Fruit fly (Drosophila melanogaster) whole organism, embryonic: Measurements from ENCODE around the gene CG5498.

Experiments
- B-H1 ChIP-seq: fragments of 200-800 bp; sonication (Bioruptor generic); IDR thresholded peaks from 3 replicates; pipeline ENCODE4 v1.3.6; 2022; ENCODE audit warnings: missing biosample characterization, missing genetic modification characterization
- CG1024 ChIP-seq: fragments of 200-800 bp; sonication (Bioruptor generic); IDR thresholded peaks from 2 replicates; pipeline ENCODE4 v1.3.6; 2022; ENCODE audit warnings: missing biosample characterization, missing genetic modification characterization
- CG12769 ChIP-seq: fragments of 200-800 bp; sonication (Bioruptor generic); optimal IDR thresholded peaks from 2 replicates; lab custom pipeline; 2019; ENCODE audit warnings: missing biosample characterization, mild to moderate bottlenecking, missing genetic modification characterization, moderate library complexity
- CG13894 ChIP-seq: fragments of 200-800 bp; sonication (Bioruptor generic); optimal IDR thresholded peaks from 3 replicates; lab custom pipeline; 2018; ENCODE audit warnings: missing biosample characterization, mild to moderate bottlenecking, missing genetic modification characterization, moderate library complexity
- CG15514 ChIP-seq: fragments of 200-800 bp; sonication (Bioruptor generic); optimal IDR thresholded peaks from 3 replicates; lab custom pipeline; 2017; ENCODE audit warnings: missing biosample characterization, missing genetic modification characterization, mild to moderate bottlenecking, moderate library complexity, missing genetic modification reagents
- CG15601 ChIP-seq: fragments of 200-800 bp; sonication (Bioruptor generic); optimal IDR thresholded peaks from 3 replicates; lab custom pipeline; 2019; ENCODE audit warnings: missing biosample characterization, mild to moderate bottlenecking, missing genetic modification characterization, moderate library complexity
- CG1602 ChIP-seq: fragments of 200-800 bp; sonication (Bioruptor generic); optimal IDR thresholded peaks from 3 replicates; lab custom pipeline; 2016; ENCODE audit warnings: missing biosample characterization, missing genetic modification characterization
- CG18599 ChIP-seq: fragments of 200-800 bp; sonication (Bioruptor generic); optimal IDR thresholded peaks from 3 replicates; lab custom pipeline; 2017; ENCODE audit warnings: missing biosample characterization, missing genetic modification characterization, mild to moderate bottlenecking, moderate library complexity, missing genetic modification reagents
- CG2199 ChIP-seq: fragments of 200-800 bp; sonication (Bioruptor generic); IDR thresholded peaks from 3 replicates; pipeline ENCODE4 v1.3.6; 2022; ENCODE audit warnings: missing biosample characterization, missing genetic modification characterization
- CG31224 ChIP-seq: fragments of 200-800 bp; sonication (Bioruptor generic); IDR thresholded peaks from 2 replicates; pipeline ENCODE4 v1.3.6; 2022; ENCODE audit warnings: missing biosample characterization, missing genetic modification characterization
- CG34376 ChIP-seq: fragments of 200-800 bp; sonication (Bioruptor generic); optimal IDR thresholded peaks from 2 replicates; lab custom pipeline; 2018; ENCODE audit warnings: missing biosample characterization, mild to moderate bottlenecking, missing genetic modification characterization
- CG3838 ChIP-seq: fragments of 200-800 bp; sonication (Bioruptor generic); optimal IDR thresholded peaks from 3 replicates; lab custom pipeline; 2016; ENCODE audit warnings: missing biosample characterization, missing genetic modification characterization
- CG5245 ChIP-seq: fragments of 200-800 bp; sonication (Bioruptor generic); optimal IDR thresholded peaks from 3 replicates; lab custom pipeline; 2016; ENCODE audit warnings: missing biosample characterization, missing genetic modification characterization
- CG8290 ChIP-seq, 3 experiments: fragments of 200-800 bp; sonication (Bioruptor generic); optimal IDR thresholded peaks; 2 replicates each; lab custom pipeline; 2016 to 2019; ENCODE audit warnings: missing biosample characterization in 3 of 3, missing genetic modification characterization in 3 of 3, mild to moderate bottlenecking in 2 of 3, moderate library complexity in 1 of 3
- CrebB ChIP-seq: fragments of 200-800 bp; sonication (Bioruptor generic); optimal IDR thresholded peaks from 3 replicates; lab custom pipeline; 2018; ENCODE audit warnings: missing biosample characterization, mild to moderate bottlenecking, missing genetic modification characterization
- Deaf1 ChIP-seq: fragments of 200-800 bp; optimal IDR thresholded peaks from 3 replicates; lab custom pipeline; 2019; ENCODE audit warnings: missing biosample characterization, mild to moderate bottlenecking, missing genetic modification characterization, moderate library complexity
- E2f2 ChIP-seq: fragments of 200-800 bp; sonication (Bioruptor generic); IDR thresholded peaks from 2 replicates; pipeline ENCODE4 v1.3.6; 2022; ENCODE audit warnings: missing biosample characterization, missing genetic modification characterization
- Eip74EF ChIP-seq, 2 experiments: fragments of 200-800 bp in 1 of 2; fragments of >200 bp in 1 of 2; sonication (Bioruptor generic) in 1 of 2; optimal IDR thresholded peaks; 2 replicates each; lab custom pipeline; 2017 to 2019; ENCODE audit warnings: missing biosample characterization in 2 of 2, missing genetic modification characterization in 2 of 2, mild to moderate bottlenecking in 1 of 2, moderate library complexity in 1 of 2
- GATAe ChIP-seq: fragments of 200-800 bp; sonication (Bioruptor generic); conservative IDR thresholded peaks from 2 replicates; pipeline ENCODE4 v1.3.6; 2022; ENCODE audit warnings: missing biosample characterization, missing genetic modification characterization
- Gsc ChIP-seq: fragments of 200-800 bp; sonication (Bioruptor generic); IDR thresholded peaks from 2 replicates; pipeline ENCODE4 v1.3.6; 2022; ENCODE audit warnings: missing biosample characterization, missing genetic modification characterization
- HLH54F ChIP-seq: fragments of 200-800 bp; sonication (Bioruptor generic); optimal IDR thresholded peaks from 3 replicates; lab custom pipeline; 2016; ENCODE audit warnings: missing biosample characterization, missing genetic modification characterization
- HmgZ ChIP-seq: fragments of 200-800 bp; sonication (Bioruptor generic); optimal IDR thresholded peaks from 2 replicates; lab custom pipeline; 2018; ENCODE audit warnings: missing biosample characterization, mild to moderate bottlenecking, missing genetic modification characterization
- Med ChIP-seq: fragments of 200-800 bp; sonication (Bioruptor generic); peaks from one replicate; lab custom pipeline; 2016; ENCODE audit warnings: missing biosample characterization, missing genetic modification characterization, mild to moderate bottlenecking, inconsistent platforms, moderate library complexity
- NC2β ChIP-seq: fragments of 200-800 bp; sonication (Bioruptor generic); optimal IDR thresholded peaks from 2 replicates; lab custom pipeline; 2016; ENCODE audit warnings: missing biosample characterization, missing genetic modification characterization
- Pdp1 ChIP-seq, 2 experiments: fragments of 200-800 bp; sonication (Bioruptor generic); optimal IDR thresholded peaks; 3 replicates each; lab custom pipeline; 2016; ENCODE audit warnings: missing biosample characterization in 2 of 2, missing genetic modification characterization in 2 of 2, mild to moderate bottlenecking in 1 of 2, moderate library complexity in 1 of 2
- Vsx1 ChIP-seq: fragments of 200-800 bp; sonication (Bioruptor generic); optimal IDR thresholded peaks from 2 replicates; lab custom pipeline; 2017; ENCODE audit warnings: missing biosample characterization, mild to moderate bottlenecking, missing genetic modification characterization, missing genetic modification reagents
- bsh ChIP-seq, 2 experiments: fragments of 200-800 bp; sonication (Bioruptor generic); optimal IDR thresholded peaks; 2 replicates each; lab custom pipeline; 2017 to 2018; ENCODE audit warnings: mild to moderate bottlenecking in 2 of 2, missing biosample characterization in 2 of 2, missing genetic modification characterization in 2 of 2, moderate library complexity in 1 of 2
- chinmo ChIP-seq: fragments of 200-800 bp; sonication (Bioruptor generic); IDR thresholded peaks from 4 replicates; pipeline ENCODE4 v1.3.6; 2022; ENCODE audit warnings: missing biosample characterization, missing genetic modification characterization; ENCODE audit not compliant: partially characterized antibody
- ci ChIP-seq: fragments of 200-800 bp; sonication (Bioruptor generic); IDR thresholded peaks from 3 replicates; pipeline ENCODE4 v1.3.6; 2022; ENCODE audit warnings: missing biosample characterization, missing genetic modification characterization
- cwo ChIP-seq: fragments of 200-800 bp; sonication (Bioruptor generic); optimal IDR thresholded peaks from 3 replicates; lab custom pipeline; 2017; ENCODE audit warnings: missing biosample characterization, missing genetic modification characterization, mild to moderate bottlenecking, moderate library complexity, missing genetic modification reagents
- exex ChIP-seq: fragments of 200-800 bp; sonication (Bioruptor generic); optimal IDR thresholded peaks from 4 replicates; lab custom pipeline; 2018; ENCODE audit warnings: missing biosample characterization, mild to moderate bottlenecking, missing genetic modification characterization, moderate library complexity
- grn ChIP-seq: fragments of 200-800 bp; sonication (Bioruptor generic); optimal IDR thresholded peaks from 3 replicates; lab custom pipeline; 2017; ENCODE audit warnings: missing biosample characterization, missing genetic modification characterization
- gsb-n ChIP-seq: fragments of 200-800 bp; sonication (Bioruptor generic); optimal IDR thresholded peaks from 3 replicates; lab custom pipeline; 2018; ENCODE audit warnings: missing biosample characterization, mild to moderate bottlenecking, missing genetic modification characterization
- hkb ChIP-seq, 2 experiments: fragments of 200-800 bp in 1 of 2; fragments of >200 bp in 1 of 2; sonication (Bioruptor generic) in 1 of 2; IDR thresholded peaks in 1 of 2; optimal IDR thresholded peaks in 1 of 2; 2 replicates each; pipeline versions ENCODE4 v1.3.6 to Lab custom; 2017 to 2022; ENCODE audit warnings: missing biosample characterization in 1 of 2, missing genetic modification characterization in 1 of 2
- lbe ChIP-seq: fragments of 200-800 bp; sonication (Bioruptor generic); optimal IDR thresholded peaks from 2 replicates; lab custom pipeline; 2016; ENCODE audit warnings: missing biosample characterization, mild to moderate bottlenecking, missing genetic modification characterization
- lilli ChIP-seq: fragments of 200-800 bp; sonication (Bioruptor generic); optimal IDR thresholded peaks from 3 replicates; lab custom pipeline; 2016; ENCODE audit warnings: missing biosample characterization, missing genetic modification characterization
- mirr ChIP-seq: fragments of 200-800 bp; sonication (Bioruptor generic); optimal IDR thresholded peaks from 3 replicates; lab custom pipeline; 2018; ENCODE audit warnings: missing biosample characterization, mild to moderate bottlenecking, missing genetic modification characterization
- nom ChIP-seq: fragments of 200-800 bp; sonication (Bioruptor generic); optimal IDR thresholded peaks from 2 replicates; lab custom pipeline; 2017; ENCODE audit warnings: missing biosample characterization, missing genetic modification characterization, mild to moderate bottlenecking, moderate library complexity, missing genetic modification reagents
- scrt ChIP-seq: fragments of 200-800 bp; sonication (Bioruptor generic); optimal IDR thresholded peaks from 2 replicates; lab custom pipeline; 2018; ENCODE audit warnings: missing biosample characterization, mild to moderate bottlenecking, missing genetic modification characterization, moderate library complexity
- sd ChIP-seq: fragments of 200-800 bp; sonication (Bioruptor generic); optimal IDR thresholded peaks from 3 replicates; lab custom pipeline; 2018; ENCODE audit warnings: missing biosample characterization, mild to moderate bottlenecking, missing genetic modification characterization, moderate library complexity
- sens ChIP-seq: fragments of 200-800 bp; sonication (Bioruptor generic); peaks from one replicate; lab custom pipeline; 2016; ENCODE audit warnings: missing biosample characterization, missing genetic modification characterization
- seq ChIP-seq: fragments of 200-800 bp; sonication (Bioruptor generic); IDR thresholded peaks from 2 replicates; pipeline ENCODE4 v1.3.6; 2022; ENCODE audit warnings: missing biosample characterization, missing genetic modification characterization
- sisA ChIP-seq: fragments of 200-800 bp; sonication (Bioruptor generic); IDR thresholded peaks from 2 replicates; pipeline ENCODE4 v1.3.6; 2022; ENCODE audit warnings: missing biosample characterization, missing genetic modification characterization
- wek ChIP-seq: fragments of 200-800 bp; sonication (Bioruptor generic); optimal IDR thresholded peaks from 3 replicates; lab custom pipeline; 2018; ENCODE audit warnings: missing biosample characterization, mild to moderate bottlenecking, missing genetic modification characterization, moderate library complexity
- z ChIP-seq: fragments of 200-800 bp; sonication (Bioruptor generic); IDR thresholded peaks from 3 replicates; pipeline ENCODE4 v1.3.6; 2022; ENCODE audit warnings: missing biosample characterization, missing genetic modification characterization

CG5498 gene

DNA sequence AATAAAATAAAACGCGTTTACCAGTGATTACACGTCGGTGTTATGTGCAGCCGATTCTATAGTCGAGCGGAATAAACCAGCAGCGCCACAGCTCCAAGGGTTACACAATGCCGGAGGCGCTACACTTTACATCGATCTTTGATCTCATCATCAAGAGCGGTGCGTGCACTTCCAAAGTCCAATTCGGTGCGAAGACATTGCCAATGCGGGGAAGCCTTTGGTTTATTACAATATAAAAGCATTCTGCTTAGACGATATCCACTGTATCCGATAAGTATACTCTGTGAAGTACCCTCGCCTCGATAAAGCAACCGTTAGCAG, 3.9 kb upstream of the CG5498 start:
- no peak for TF ChIP-seq seq (GFP tag; lab: Robert Waterston, UW)
- no peak for TF ChIP-seq CG5245 (GFP tag; lab: Kevin White, UChicago)
- peak; percentile 75 for TF ChIP-seq nom (GFP tag; lab: Kevin White, UChicago)
- TF ChIP-seq bsh (GFP tag; optimal IDR thresholded peaks at IDR 0.05; lab: Kevin White, UChicago) = peak in 1 of 2 experiments; percentile 36
- TF ChIP-seq B-H1 (GFP tag; lab: Robert Waterston, UW) = no peak
- TF ChIP-seq Pdp1 (GFP tag; optimal IDR thresholded peaks at IDR 0.05; lab: Kevin White, UChicago) = peak in 1 of 2 experiments; percentile 87
- TF ChIP-seq wek (GFP tag; lab: Kevin White, UChicago) = no peak
- peak; percentile 12 for TF ChIP-seq Deaf1 (tag; lab: Kevin White, UChicago)
- no peak for TF ChIP-seq CG31224 (GFP tag; lab: Robert Waterston, UW)
- TF ChIP-seq, all 482 proteins: peak for 4

DNA sequence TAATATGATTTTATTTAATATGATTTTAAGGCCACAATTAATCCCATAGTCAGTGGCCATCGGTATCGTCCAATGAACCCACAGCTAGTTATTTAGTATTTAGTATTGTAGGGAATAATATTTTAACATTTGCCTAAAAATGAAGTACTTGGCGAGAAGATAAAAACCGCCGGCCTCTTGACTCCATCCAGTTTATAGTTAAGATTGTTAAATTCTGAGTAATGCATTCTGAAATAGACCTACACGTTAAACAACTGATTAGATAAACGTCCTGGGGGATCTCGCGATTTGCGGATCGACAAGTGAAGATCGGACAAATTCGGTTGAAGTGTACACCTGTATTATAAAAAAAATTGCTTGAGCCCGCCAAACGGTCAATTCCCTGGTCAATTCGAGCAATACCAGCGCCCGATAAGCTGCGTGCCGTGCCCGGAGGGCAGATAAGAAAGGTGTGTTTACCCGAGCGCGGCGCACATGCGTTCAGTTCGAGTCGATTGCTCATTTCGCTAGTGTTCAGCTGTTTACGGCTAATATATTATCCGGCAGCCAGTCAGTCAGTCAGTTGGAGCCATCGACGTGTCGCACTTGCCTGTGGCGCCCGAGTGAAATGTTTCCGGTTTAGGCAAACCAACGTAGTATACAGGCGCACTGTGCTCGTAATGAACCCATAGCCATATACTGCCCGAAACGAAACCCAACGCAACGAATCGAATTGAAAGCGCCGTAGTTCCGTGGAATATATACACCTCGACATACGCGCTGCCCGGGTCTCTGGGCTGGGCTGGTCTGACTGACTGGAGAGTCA, 3.3 kb upstream of the CG5498 start:
- TF ChIP-seq CG2199 (GFP tag; lab: Robert Waterston, UW) (peak; percentile 89; the same call in 2 of the 3 replicates), CG15601 (peak; percentile 6), cwo (GFP tag; lab: Kevin White, UChicago) (peak; percentile 72), lilli (GFP tag; lab: Kevin White, UChicago) (no peak), E2f2 (GFP tag; lab: Robert Waterston, UW) (0 out of 2 replicates have a peak, but pooled peaks have one; percentile 11), CG3838 (GFP tag; lab: Kevin White, UChicago) (no peak), grn (peak; percentile 59), lbe (peak; percentile 16), hkb (optimal IDR thresholded peaks at IDR 0.05; lab: Kevin White, UChicago) (no peak), hkb (GFP tag; IDR thresholded peaks at IDR 0.05; lab: Robert Waterston, UW) (0 out of 2 replicates have a peak, but pooled peaks have one; percentile 14), CG34376 (GFP tag; lab: Kevin White, UChicago) (peak; percentile 67), z (GFP tag; lab: Robert Waterston, UW) (no peak), CrebB (tag; lab: Kevin White, UChicago) (peak; percentile 13), Gsc (GFP tag; lab: Robert Waterston, UW) (no peak), HmgZ (tag; lab: Kevin White, UChicago) (peak; percentile 45), gsb-n (tag; lab: Kevin White, UChicago) (no peak), scrt (GFP tag; lab: Kevin White, UChicago) (no peak), exex (tag; lab: Kevin White, UChicago) (peak; percentile 77), Vsx1 (peak; percentile 55), ci (GFP tag; lab: Robert Waterston, UW) (0 out of 3 replicates have a peak, but pooled peaks have one; percentile 25), Eip74EF (GFP tag; optimal IDR thresholded peaks at IDR 0.05; lab: Kevin White, UChicago) (peak in 1 of 2 experiments; percentile 55), bsh (GFP tag; optimal IDR thresholded peaks at IDR 0.05; lab: Kevin White, UChicago) (no peak), sens (GFP tag; lab: Kevin White, UChicago) (peak; percentile 65), mirr (GFP tag; lab: Kevin White, UChicago) (peak; percentile 42), Med (peak; percentile 69), CG15514 (GFP tag; lab: Kevin White, UChicago) (peak; percentile 19), chinmo (0 out of 4 replicates have a peak, but pooled peaks have one; percentile 41), CG18599 (GFP tag; lab: Kevin White, UChicago) (peak; percentile 51), HLH54F (GFP tag; lab: Kevin White, UChicago) (no peak), CG8290 (GFP tag; optimal IDR thresholded peaks at IDR 0.05; lab: Kevin White, UChicago) (no peak), CG8290 (tag; optimal IDR thresholded peaks at IDR 0.05; lab: Kevin White, UChicago) (peak in 1 of 2 experiments; percentile 30), GATAe (peak; percentile 62), CG12769 (peak; percentile 3), CG13894 (tag; lab: Kevin White, UChicago) (peak; percentile 2), NC2β (GFP tag; lab: Kevin White, UChicago) (no peak), CG1602 (GFP tag; lab: Kevin White, UChicago) (no peak), Deaf1 (tag; lab: Kevin White, UChicago) (peak; percentile 60), sisA (no peak), sd (tag; lab: Kevin White, UChicago) (peak; percentile 60), CG1024 (GFP tag; lab: Robert Waterston, UW) (0 out of 2 replicates have a peak, but pooled peaks have one; percentile 14)
